Worm (Caenorhabditis elegans) whole organism, L3 larva: Measurements from ENCODE around the gene clc-6.

Experiments used
- R02D3.7 ChIP-seq: fragments of 150-350 bp; optimal IDR thresholded peaks from 2 replicates; lab custom pipeline; 2014; ENCODE audit warnings: missing biosample characterization, missing genetic modification characterization
- ZK546.5 ChIP-seq: sonication (generic microtip); optimal IDR thresholded peaks from 2 replicates; lab custom pipeline; 2017; ENCODE audit warnings: missing biosample characterization, missing genetic modification characterization
- aly-2 ChIP-seq: fragments of 150-350 bp; optimal IDR thresholded peaks from 2 replicates; lab custom pipeline; 2014; ENCODE audit warnings: missing biosample characterization, missing genetic modification characterization
- ama-1 ChIP-seq: fragments of 150-350 bp; optimal IDR thresholded peaks from 2 replicates; lab custom pipeline; 2018
- ceh-16 ChIP-seq: sonication (generic microtip); optimal IDR thresholded peaks from 2 replicates; lab custom pipeline; 2017; ENCODE audit warnings: missing biosample characterization, missing genetic modification characterization
- ceh-9 ChIP-seq: sonication (generic microtip); optimal IDR thresholded peaks from 2 replicates; lab custom pipeline; 2018; ENCODE audit warnings: missing biosample characterization, missing genetic modification characterization
- daf-12 ChIP-seq: fragments of 150-350 bp; optimal IDR thresholded peaks from 2 replicates; lab custom pipeline; 2014; ENCODE audit warnings: missing biosample characterization, missing genetic modification reagents, missing genetic modification characterization
- egl-5 ChIP-seq: fragments of 150-350 bp; optimal IDR thresholded peaks from 2 replicates; lab custom pipeline; 2017; ENCODE audit warnings: missing biosample characterization, missing genetic modification reagents, missing genetic modification characterization, inconsistent platforms
- elt-2 ChIP-seq: sonication (generic microtip); optimal IDR thresholded peaks from 2 replicates; lab custom pipeline; 2016; ENCODE audit warnings: missing genetic modification reagents, mild to moderate bottlenecking, missing genetic modification characterization, missing compliant biosample characterization
- eor-1 ChIP-seq, 2 experiments: fragments of 150-350 bp; optimal IDR thresholded peaks; 2 replicates each; lab custom pipeline; 2014 to 2018; ENCODE audit warnings: missing biosample characterization in 2 of 2, missing genetic modification characterization in 2 of 2
- fkh-10 ChIP-seq: sonication (generic microtip); optimal IDR thresholded peaks from 2 replicates; lab custom pipeline; 2017; ENCODE audit warnings: missing biosample characterization, missing genetic modification reagents, missing genetic modification characterization
- fkh-2 ChIP-seq: fragments of 150-350 bp; optimal IDR thresholded peaks from 2 replicates; lab custom pipeline; 2014; ENCODE audit warnings: missing biosample characterization, missing genetic modification reagents, missing genetic modification characterization
- fos-1 ChIP-seq: fragments of 150-350 bp; optimal IDR thresholded peaks from 2 replicates; lab custom pipeline; 2014; ENCODE audit warnings: missing biosample characterization, missing genetic modification characterization
- hmg-11 ChIP-seq: sonication (generic microtip); optimal IDR thresholded peaks from 2 replicates; lab custom pipeline; 2016; ENCODE audit warnings: missing genetic modification characterization, missing compliant biosample characterization
- lsy-12 ChIP-seq: sonication (generic microtip); optimal IDR thresholded peaks from 2 replicates; lab custom pipeline; 2016; ENCODE audit warnings: mild to moderate bottlenecking, missing genetic modification characterization, missing compliant biosample characterization
- mdl-1 ChIP-seq: fragments of 150-350 bp; optimal IDR thresholded peaks from 2 replicates; lab custom pipeline; 2014; ENCODE audit warnings: missing biosample characterization, missing genetic modification characterization
- mml-1 ChIP-seq: fragments of 150-350 bp; sonication (generic microtip); optimal IDR thresholded peaks from 3 replicates; lab custom pipeline; 2014; ENCODE audit warnings: missing biosample characterization, missing genetic modification characterization
- nhr-23 ChIP-seq: fragments of 150-350 bp; optimal IDR thresholded peaks from 2 replicates; lab custom pipeline; 2014; ENCODE audit warnings: missing biosample characterization, missing genetic modification reagents, missing genetic modification characterization
- nhr-28 ChIP-seq: fragments of 150-350 bp; optimal IDR thresholded peaks from 2 replicates; lab custom pipeline; 2014; ENCODE audit warnings: missing biosample characterization, missing genetic modification characterization
- nhr-43 ChIP-seq: sonication (generic microtip); optimal IDR thresholded peaks from 2 replicates; lab custom pipeline; 2016; ENCODE audit warnings: mild to moderate bottlenecking, missing genetic modification characterization, missing compliant biosample characterization; ENCODE audit not compliant: poor library complexity, severe bottlenecking
- nhr-67 ChIP-seq: fragments of 150-350 bp; optimal IDR thresholded peaks from 2 replicates; lab custom pipeline; 2014; ENCODE audit warnings: missing biosample characterization, missing genetic modification characterization
- nhr-76 ChIP-seq: fragments of 150-350 bp; sonication (generic microtip); optimal IDR thresholded peaks from 5 replicates; lab custom pipeline; 2014; ENCODE audit warnings: missing biosample characterization, missing genetic modification characterization
- nhr-77 ChIP-seq: fragments of 150-350 bp; optimal IDR thresholded peaks from 2 replicates; lab custom pipeline; 2014; ENCODE audit warnings: missing biosample characterization, missing genetic modification characterization
- pha-4 ChIP-seq: fragments of 150-350 bp; optimal IDR thresholded peaks from 2 replicates; lab custom pipeline; 2014; ENCODE audit warnings: missing biosample characterization, missing genetic modification reagents, missing genetic modification characterization
- pqm-1 ChIP-seq: fragments of 150-350 bp; optimal IDR thresholded peaks from 2 replicates; lab custom pipeline; 2017; ENCODE audit warnings: missing biosample characterization, missing genetic modification characterization, inconsistent platforms
- skn-1 ChIP-seq: fragments of 150-350 bp; optimal IDR thresholded peaks from 2 replicates; lab custom pipeline; 2014; ENCODE audit warnings: missing biosample characterization, missing genetic modification characterization
- snpc-4 ChIP-seq: fragments of 150-350 bp; optimal IDR thresholded peaks from 2 replicates; lab custom pipeline; 2014; ENCODE audit warnings: missing biosample characterization, missing genetic modification characterization
- ztf-11 ChIP-seq: fragments of 150-350 bp; optimal IDR thresholded peaks from 2 replicates; lab custom pipeline; 2014; ENCODE audit warnings: missing biosample characterization, missing genetic modification characterization
- ztf-4 ChIP-seq: fragments of 150-350 bp; optimal IDR thresholded peaks from 2 replicates; lab custom pipeline; 2014; ENCODE audit warnings: missing biosample characterization, missing genetic modification characterization

Gene clc-6

DNA sequence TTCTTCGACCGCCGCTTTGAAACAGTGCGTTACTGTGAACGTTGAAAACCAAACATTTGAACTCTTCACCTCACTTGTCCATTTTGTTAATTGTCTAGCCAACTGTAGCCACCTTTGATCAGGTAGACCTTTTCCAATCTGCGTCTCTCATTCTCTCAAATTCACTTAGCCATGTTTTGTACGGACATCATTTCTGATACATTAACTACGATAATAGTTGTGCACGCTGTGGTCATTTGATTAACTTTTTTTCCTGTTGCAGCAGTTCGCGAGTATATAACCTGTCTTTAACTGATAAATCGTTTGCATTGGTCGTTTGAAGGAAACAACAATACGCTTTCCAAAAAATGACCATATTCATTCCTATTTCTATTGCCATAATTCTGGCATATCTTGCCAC lies 21.4 kb upstream of the clc-6 start, which contains the start of gene cyp-29A2:
TSS of gene cyp-29A2 (plus strand) at position 190 of the 400 bp plus-strand sequence.
- TF ChIP-seq ZK546.5 (tag; lab: Kevin White, UChicago) (no peak), ama-1 (lab: Kevin White, UChicago) (no peak), fos-1 (tag; lab: Kevin White, UChicago) (no peak), pqm-1 (tag; lab: Kevin White, UChicago) (peak; percentile 18), lsy-12 (tag; lab: Kevin White, UChicago) (no peak), ceh-9 (tag; lab: Kevin White, UChicago) (no peak), elt-2 (peak; percentile 17), eor-1 (tag; optimal IDR thresholded peaks at IDR 0.05; lab: Kevin White, UChicago) (no peak), skn-1 (tag; lab: Kevin White, UChicago) (no peak)
- TF ChIP-seq, all 47 proteins: peak for 2

DNA sequence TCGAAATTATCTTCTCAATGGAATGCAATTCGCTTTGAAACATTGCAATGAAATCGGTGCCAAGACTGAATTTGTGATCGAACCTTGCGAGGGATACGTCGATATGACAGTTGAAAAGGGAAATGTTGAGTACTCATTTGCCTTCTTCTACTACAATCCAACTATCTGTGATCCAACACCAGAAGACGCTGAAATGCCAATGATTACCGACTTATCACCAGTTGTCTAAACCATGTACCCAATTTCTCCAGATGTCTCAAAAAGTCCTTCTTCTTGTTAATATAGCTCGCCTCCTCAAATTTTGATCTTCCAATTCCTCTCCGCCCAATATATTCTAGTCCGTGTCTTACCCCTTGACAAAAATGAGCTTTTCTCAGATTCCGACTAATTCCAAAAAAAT lies 20.1 kb upstream of the clc-6 start:
- no peak for TF ChIP-seq R02D3.7
- TF ChIP-seq fkh-10 (GFP tag; lab: Kevin White, UChicago), result no peak
- no peak for TF ChIP-seq pha-4 (tag; lab: Kevin White, UChicago)
- no peak for TF ChIP-seq nhr-43 (tag; lab: Kevin White, UChicago)
- no peak for TF ChIP-seq egl-5 (tag; lab: Kevin White, UChicago)
- no peak for TF ChIP-seq ztf-11
- no peak for TF ChIP-seq skn-1 (tag; lab: Kevin White, UChicago)
- no peak for TF ChIP-seq eor-1 (tag; optimal IDR thresholded peaks at IDR 0.05; lab: Kevin White, UChicago)
- TF ChIP-seq nhr-67 (tag; lab: Kevin White, UChicago), result no peak
- TF ChIP-seq nhr-23 (tag; lab: Kevin White, UChicago), result no peak
- no peak for TF ChIP-seq fos-1 (tag; lab: Kevin White, UChicago)
- no peak for TF ChIP-seq ama-1 (lab: Kevin White, UChicago)
- TF ChIP-seq elt-2, result no peak
- no peak for TF ChIP-seq lsy-12 (tag; lab: Kevin White, UChicago)
- no peak for TF ChIP-seq hmg-11 (tag; lab: Kevin White, UChicago)
- TF ChIP-seq nhr-28, result no peak
- no peak for TF ChIP-seq mdl-1 (tag; lab: Kevin White, UChicago)
- no peak for TF ChIP-seq nhr-76 (tag; lab: Kevin White, UChicago)
- no peak for TF ChIP-seq nhr-77

DNA sequence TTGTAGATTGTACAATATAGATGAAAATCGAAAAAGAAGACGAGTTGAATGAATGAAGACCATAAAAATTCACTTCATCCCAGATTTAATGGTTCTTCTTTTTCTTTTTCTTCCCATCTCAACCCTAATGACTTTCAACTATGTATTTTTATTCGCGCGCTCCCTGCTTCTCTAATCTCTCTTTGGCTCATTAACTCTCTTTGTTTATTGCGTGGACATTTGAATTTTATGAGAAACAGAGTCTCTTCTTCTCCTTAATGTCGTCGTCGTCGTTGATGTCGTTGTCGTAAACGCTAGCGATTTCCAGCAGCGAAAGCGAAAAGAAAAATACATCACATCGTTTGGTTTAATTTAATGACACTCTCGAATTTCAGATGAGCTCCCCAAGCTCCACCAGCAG lies 18.6 kb upstream of the clc-6 start:
- no peak for TF ChIP-seq nhr-43 (tag; lab: Kevin White, UChicago)
- peak; percentile 82 for TF ChIP-seq egl-5 (tag; lab: Kevin White, UChicago)

DNA sequence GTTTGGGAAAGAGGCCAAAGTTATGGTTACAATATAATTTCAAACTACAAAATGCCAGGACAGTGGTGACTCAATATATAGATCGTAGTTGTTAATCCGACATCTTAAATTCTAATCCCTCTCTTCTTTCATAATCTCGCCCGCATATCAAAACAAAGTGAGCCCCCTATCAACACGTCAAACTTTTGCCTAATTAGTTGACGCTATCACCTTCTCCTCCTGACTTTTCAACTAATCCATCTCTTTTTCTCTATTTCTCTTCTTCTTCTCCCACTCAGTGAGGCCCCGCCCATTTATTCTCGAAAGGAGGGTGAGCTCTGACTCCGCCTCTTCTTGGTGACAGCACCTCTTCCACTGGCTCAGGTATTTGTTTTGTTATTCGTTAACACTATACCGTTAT lies 15.3 kb upstream of the clc-6 start:
- no peak for TF ChIP-seq fkh-10 (GFP tag; lab: Kevin White, UChicago)
- TF ChIP-seq egl-5 (tag; lab: Kevin White, UChicago), result peak; percentile 5

DNA sequence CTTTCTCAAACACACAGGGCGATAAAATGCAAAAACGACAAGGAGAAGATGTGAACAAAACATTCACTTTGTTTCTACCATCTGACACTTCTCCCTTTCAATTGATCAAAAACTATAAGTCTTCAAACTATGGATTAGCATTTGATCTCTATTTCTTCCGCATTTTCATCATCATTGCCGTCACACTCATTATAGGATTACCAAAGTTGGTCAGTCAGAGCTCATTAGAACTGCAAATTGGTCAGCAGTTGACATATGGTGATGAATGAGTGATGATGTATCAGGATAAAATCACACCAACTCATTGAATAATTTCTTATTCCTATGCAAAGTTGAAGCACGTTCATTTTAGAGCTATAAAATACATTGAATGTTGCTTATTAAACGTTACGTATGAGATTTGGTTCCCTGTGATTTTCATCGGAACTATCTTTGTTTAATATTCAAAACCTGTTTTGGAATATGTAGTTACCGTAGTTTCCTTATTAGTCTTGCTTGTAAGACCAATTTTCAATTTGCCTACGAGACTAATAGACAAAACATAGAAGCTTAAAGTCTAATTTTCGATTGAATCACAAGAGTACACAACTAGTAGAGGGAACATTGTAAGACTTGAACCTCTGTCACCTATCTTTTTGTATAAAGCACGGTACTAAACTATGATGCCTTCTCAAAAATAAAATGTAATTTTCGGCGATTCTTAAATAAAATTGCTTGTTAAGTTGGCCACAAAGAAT lies 13.6 kb upstream of the clc-6 start:
- TF ChIP-seq nhr-77 (no peak), ceh-16 (tag; lab: Kevin White, UChicago) (no peak), nhr-28 (no peak), aly-2 (tag; lab: Kevin White, UChicago) (no peak)

DNA sequence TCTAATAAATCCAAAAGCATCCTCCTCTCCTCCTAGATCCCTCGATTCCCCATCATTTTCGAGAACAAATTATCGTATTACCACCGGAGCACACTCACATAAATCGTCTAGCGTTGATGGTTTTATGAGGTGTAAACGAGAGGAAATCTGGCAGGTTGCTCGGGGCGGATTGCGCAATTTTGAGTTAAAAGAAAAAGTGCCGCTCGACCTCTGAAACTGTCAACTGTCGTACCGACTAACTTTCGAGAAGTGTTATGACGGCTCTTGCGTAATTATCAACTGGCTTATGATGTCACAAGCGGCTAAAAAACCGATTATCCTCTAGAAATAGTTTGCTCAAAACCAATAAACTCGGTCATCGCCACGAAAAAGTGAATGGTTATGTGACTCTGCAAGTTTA lies 10.5 kb upstream of the clc-6 start:
- TF ChIP-seq skn-1 (tag; lab: Kevin White, UChicago) (no peak), snpc-4 (no peak), fkh-2 (tag; lab: Kevin White, UChicago) (no peak), ztf-4 (tag; lab: Kevin White, UChicago) (no peak), daf-12 (no peak), mml-1 (tag; lab: Kevin White, UChicago) (no peak), pha-4 (tag; lab: Kevin White, UChicago) (no peak), eor-1 (tag; optimal IDR thresholded peaks at IDR 0.05; lab: Kevin White, UChicago) (no peak), lsy-12 (tag; lab: Kevin White, UChicago) (no peak), nhr-77 (no peak), elt-2 (no peak)
